Fruit fly (Drosophila melanogaster) whole organism, embryonic: ENCODE results near the gene Taf10.

Experiments used
- Asciz ChIP-seq: fragments of 200-800 bp; sonication (Bioruptor generic); optimal IDR thresholded peaks from 2 replicates; lab custom pipeline; 2017; ENCODE audit warnings: missing biosample characterization, mild to moderate bottlenecking, missing genetic modification characterization, missing genetic modification reagents
- CG11093 ChIP-seq: fragments of 200-800 bp; sonication (Bioruptor generic); IDR thresholded peaks from 3 replicates; pipeline ENCODE4 v1.3.6; 2022; ENCODE audit warnings: missing biosample characterization, missing genetic modification characterization
- CG11696 ChIP-seq: fragments of 200-800 bp; sonication (Bioruptor generic); IDR thresholded peaks from 2 replicates; pipeline ENCODE4 v1.3.6; 2022; ENCODE audit warnings: missing biosample characterization, missing genetic modification characterization
- CG12071 ChIP-seq: fragments of 200-800 bp; sonication (Bioruptor generic); optimal IDR thresholded peaks from 3 replicates; lab custom pipeline; 2018; ENCODE audit warnings: missing biosample characterization, mild to moderate bottlenecking, missing genetic modification characterization
- CG12744 ChIP-seq: fragments of 200-800 bp; sonication (Bioruptor generic); optimal IDR thresholded peaks from 2 replicates; lab custom pipeline; 2016; ENCODE audit warnings: missing biosample characterization, missing genetic modification characterization
- CG14965 ChIP-seq: fragments of 200-800 bp; sonication (Bioruptor generic); optimal IDR thresholded peaks from 2 replicates; lab custom pipeline; 2016; ENCODE audit warnings: missing biosample characterization, missing genetic modification characterization, borderline replicate concordance
- CG16815 ChIP-seq: fragments of 200-800 bp; sonication (Bioruptor generic); optimal IDR thresholded peaks from 3 replicates; lab custom pipeline; 2017; ENCODE audit warnings: missing biosample characterization, mild to moderate bottlenecking, missing genetic modification characterization
- CG17568 ChIP-seq: fragments of 200-800 bp; sonication (Bioruptor generic); optimal IDR thresholded peaks from 2 replicates; lab custom pipeline; 2018; ENCODE audit warnings: missing biosample characterization, mild to moderate bottlenecking, missing genetic modification characterization, moderate library complexity
- CG18599 ChIP-seq: fragments of 200-800 bp; sonication (Bioruptor generic); optimal IDR thresholded peaks from 3 replicates; lab custom pipeline; 2017; ENCODE audit warnings: missing biosample characterization, missing genetic modification characterization, mild to moderate bottlenecking, moderate library complexity, missing genetic modification reagents
- CG2712 ChIP-seq: fragments of 200-800 bp; optimal IDR thresholded peaks from 3 replicates; lab custom pipeline; 2019; ENCODE audit warnings: missing biosample characterization, mild to moderate bottlenecking, missing genetic modification characterization, moderate library complexity
- CG4360 ChIP-seq: fragments of 200-800 bp; sonication (Bioruptor generic); IDR thresholded peaks from 2 replicates; pipeline ENCODE4 v1.3.6; 2022; ENCODE audit warnings: missing biosample characterization, missing genetic modification characterization
- CG6813 ChIP-seq: fragments of 200-800 bp; sonication (Bioruptor generic); optimal IDR thresholded peaks from 2 replicates; lab custom pipeline; 2017; ENCODE audit warnings: missing biosample characterization, missing genetic modification characterization, mild to moderate bottlenecking, moderate library complexity, missing genetic modification reagents
- CG8765 ChIP-seq: fragments of 200-800 bp; sonication (Bioruptor generic); IDR thresholded peaks from 2 replicates; pipeline ENCODE4 v1.3.6; 2022; ENCODE audit warnings: missing biosample characterization, missing genetic modification characterization
- Chrac-16 ChIP-seq: fragments of 200-800 bp; sonication (Bioruptor generic); optimal IDR thresholded peaks from 3 replicates; lab custom pipeline; 2016; ENCODE audit warnings: missing biosample characterization, missing genetic modification characterization
- CoRest ChIP-seq: fragments of 200-800 bp; sonication (Bioruptor generic); optimal IDR thresholded peaks from 3 replicates; lab custom pipeline; 2018; ENCODE audit warnings: missing biosample characterization, mild to moderate bottlenecking, missing genetic modification characterization, moderate library complexity
- D19A ChIP-seq: fragments of 200-800 bp; optimal IDR thresholded peaks from 3 replicates; lab custom pipeline; 2019; ENCODE audit warnings: missing biosample characterization, mild to moderate bottlenecking, missing genetic modification characterization, moderate library complexity
- Dfd ChIP-seq, 2 experiments: fragments of >200 bp; optimal IDR thresholded peaks; 2 replicates each; lab custom pipeline; 2017; ENCODE audit warnings: missing biosample characterization in 2 of 2, missing genetic modification characterization in 2 of 2
- Ets97D ChIP-seq: fragments of 200-800 bp; sonication (Bioruptor generic); optimal IDR thresholded peaks from 3 replicates; lab custom pipeline; 2016; ENCODE audit warnings: missing biosample characterization, missing genetic modification characterization
- Fer2 ChIP-seq: fragments of 200-800 bp; sonication (Bioruptor generic); optimal IDR thresholded peaks from 2 replicates; lab custom pipeline; 2018; ENCODE audit warnings: missing biosample characterization, mild to moderate bottlenecking, missing genetic modification characterization, moderate library complexity
- HHEX ChIP-seq: fragments of 200-800 bp; sonication (Bioruptor generic); optimal IDR thresholded peaks from 3 replicates; lab custom pipeline; 2017; ENCODE audit warnings: missing biosample characterization, mild to moderate bottlenecking, missing genetic modification characterization, missing genetic modification reagents
- Kr ChIP-seq: fragments of 200-800 bp; sonication (Bioruptor generic); optimal IDR thresholded peaks from 2 replicates; lab custom pipeline; 2017; ENCODE audit warnings: missing biosample characterization, mild to moderate bottlenecking, missing genetic modification characterization
- Neu2 ChIP-seq: fragments of 200-800 bp; sonication (Bioruptor generic); optimal IDR thresholded peaks from 3 replicates; lab custom pipeline; 2016; ENCODE audit warnings: missing biosample characterization, missing genetic modification characterization, borderline replicate concordance
- NfI ChIP-seq: fragments of 200-800 bp; sonication (Bioruptor generic); optimal IDR thresholded peaks from 3 replicates; lab custom pipeline; 2018; ENCODE audit warnings: missing biosample characterization, mild to moderate bottlenecking, missing genetic modification characterization, moderate library complexity
- Opbp ChIP-seq: fragments of 200-800 bp; sonication (Bioruptor generic); IDR thresholded peaks from 3 replicates; pipeline ENCODE4 v1.3.6; 2022; ENCODE audit warnings: missing biosample characterization, missing genetic modification characterization; ENCODE audit not compliant: partially characterized antibody
- Ssrp ChIP-seq: fragments of 200-800 bp; sonication (Bioruptor generic); optimal IDR thresholded peaks from 2 replicates; lab custom pipeline; 2018; ENCODE audit warnings: missing biosample characterization, mild to moderate bottlenecking, missing genetic modification characterization, moderate library complexity
- TFAM ChIP-seq: fragments of 200-800 bp; sonication (Bioruptor generic); optimal IDR thresholded peaks from 2 replicates; lab custom pipeline; 2017; ENCODE audit warnings: missing biosample characterization, missing genetic modification characterization, inconsistent platforms
- Usf ChIP-seq: fragments of 200-800 bp; sonication (Bioruptor generic); optimal IDR thresholded peaks from 2 replicates; lab custom pipeline; 2017; ENCODE audit warnings: missing genotype, missing biosample characterization, missing genetic modification characterization
- ap ChIP-seq: fragments of 200-800 bp; sonication (Bioruptor generic); IDR thresholded peaks from 2 replicates; pipeline ENCODE4 v1.3.6; 2022; ENCODE audit warnings: missing biosample characterization, missing genetic modification characterization
- cato ChIP-seq: fragments of 200-800 bp; sonication (Bioruptor generic); optimal IDR thresholded peaks from 2 replicates; lab custom pipeline; 2016; ENCODE audit warnings: missing biosample characterization, missing genetic modification characterization, borderline replicate concordance
- chm ChIP-seq: fragments of 200-800 bp; sonication (Bioruptor generic); IDR thresholded peaks from 2 replicates; pipeline ENCODE4 v1.3.6; 2022; ENCODE audit warnings: missing biosample characterization, missing genetic modification characterization
- dpn ChIP-seq, 2 experiments: fragments of 200-800 bp; sonication (Bioruptor generic); optimal IDR thresholded peaks; 3 replicates each; lab custom pipeline; 2016; ENCODE audit warnings: missing biosample characterization in 2 of 2, missing genetic modification characterization in 2 of 2
- eve ChIP-seq, 2 experiments: fragments of >200 bp; optimal IDR thresholded peaks; 2 replicates each; lab custom pipeline; 2017; ENCODE audit warnings: missing biosample characterization in 2 of 2, missing genetic modification characterization in 2 of 2
- eyg ChIP-seq: fragments of 200-800 bp; sonication (Bioruptor generic); optimal IDR thresholded peaks from 3 replicates; lab custom pipeline; 2016; ENCODE audit warnings: missing biosample characterization, missing genetic modification characterization
- fd3F ChIP-seq: fragments of 200-800 bp; sonication (Bioruptor generic); optimal IDR thresholded peaks from 2 replicates; lab custom pipeline; 2018; ENCODE audit warnings: missing biosample characterization, mild to moderate bottlenecking, missing genetic modification characterization, moderate library complexity
- grn ChIP-seq: fragments of 200-800 bp; sonication (Bioruptor generic); optimal IDR thresholded peaks from 3 replicates; lab custom pipeline; 2017; ENCODE audit warnings: missing biosample characterization, missing genetic modification characterization
- odd ChIP-seq: fragments of 200-800 bp; sonication (Bioruptor generic); optimal IDR thresholded peaks from 2 replicates; lab custom pipeline; 2017; ENCODE audit warnings: missing biosample characterization, mild to moderate bottlenecking, missing genetic modification characterization
- pan ChIP-seq, 4 experiments: fragments of >200 bp in 3 of 4; fragments of 200-800 bp in 1 of 4; sonication (Bioruptor generic) in 1 of 4; optimal IDR thresholded peaks in 3 of 4; IDR thresholded peaks in 1 of 4; 2 replicates each; pipeline versions ENCODE4 v1.3.6 to Lab custom; 2017 to 2022; ENCODE audit warnings: missing biosample characterization in 2 of 4, missing genetic modification characterization in 2 of 4, mixed read lengths in 1 of 4
- pb ChIP-seq: fragments of 200-800 bp; sonication (Bioruptor generic); optimal IDR thresholded peaks from 3 replicates; lab custom pipeline; 2016; ENCODE audit warnings: missing biosample characterization, missing genetic modification characterization
- phol ChIP-seq: fragments of 200-800 bp; sonication (Bioruptor generic); optimal IDR thresholded peaks from 3 replicates; lab custom pipeline; 2018; ENCODE audit warnings: missing biosample characterization, mild to moderate bottlenecking, missing genetic modification characterization, moderate library complexity
- psq ChIP-seq: fragments of 200-800 bp; sonication (Bioruptor generic); optimal IDR thresholded peaks from 2 replicates; lab custom pipeline; 2017; ENCODE audit warnings: missing biosample characterization, missing genetic modification characterization
- sd ChIP-seq: fragments of 200-800 bp; sonication (Bioruptor generic); optimal IDR thresholded peaks from 3 replicates; lab custom pipeline; 2018; ENCODE audit warnings: missing biosample characterization, mild to moderate bottlenecking, missing genetic modification characterization, moderate library complexity
- shn ChIP-seq: fragments of 200-800 bp; sonication (Bioruptor generic); optimal IDR thresholded peaks from 3 replicates; lab custom pipeline; 2016; ENCODE audit warnings: missing biosample characterization, missing genetic modification characterization
- sob ChIP-seq: fragments of 200-800 bp; sonication (Bioruptor generic); IDR thresholded peaks from 2 replicates; pipeline ENCODE4 v1.3.6; 2022; ENCODE audit warnings: missing biosample characterization, missing genetic modification characterization
- tgo ChIP-seq: fragments of 200-800 bp; sonication (Bioruptor generic); IDR thresholded peaks from 3 replicates; pipeline ENCODE4 v1.3.6; 2022; ENCODE audit warnings: missing biosample characterization, missing genetic modification characterization
- tio ChIP-seq: fragments of 200-800 bp; sonication (Bioruptor generic); optimal IDR thresholded peaks from 2 replicates; lab custom pipeline; 2017; ENCODE audit warnings: missing biosample characterization, missing genetic modification characterization, inconsistent platforms
- unc-4 ChIP-seq: fragments of 200-800 bp; sonication (Bioruptor generic); IDR thresholded peaks from 2 replicates; pipeline ENCODE4 v1.3.6; 2022; ENCODE audit warnings: missing biosample characterization, missing genetic modification characterization; ENCODE audit not compliant: partially characterized antibody
- wor ChIP-seq: fragments of 200-800 bp; sonication (Bioruptor generic); IDR thresholded peaks from 2 replicates; pipeline ENCODE4 v1.3.6; 2022; ENCODE audit warnings: missing biosample characterization, missing genetic modification characterization
- zf30C ChIP-seq: fragments of 200-800 bp; sonication (Bioruptor generic); optimal IDR thresholded peaks from 3 replicates; lab custom pipeline; 2018; ENCODE audit warnings: missing biosample characterization, mild to moderate bottlenecking, missing genetic modification characterization
- zfh2 ChIP-seq: fragments of 200-800 bp; sonication (Bioruptor generic); optimal IDR thresholded peaks from 2 replicates; lab custom pipeline; 2016; ENCODE audit warnings: missing biosample characterization, missing genetic modification characterization

Gene Taf10

dm6 chr2L:2751904-2752459 lies 15.7 kb upstream of the Taf10 start, which contains the start of gene Bacc:
Gene Bacc, plus strand, starts transcription at chr2L:2752445.
- TF ChIP-seq CG17568 (GFP tag; lab: Kevin White, UChicago) (peak; percentile 83), sob (GFP tag; lab: Robert Waterston, UW) (no peak), TFAM (peak; percentile 38), CG8765 (no peak), zf30C (no peak), Kr (no peak), sd (peak; percentile 28), unc-4 (no peak), NfI (peak; percentile 83), dpn (GFP tag; optimal IDR thresholded peaks at IDR 0.05; lab: Kevin White, UChicago) (peak; percentile 87 to 91), fd3F (GFP tag; lab: Kevin White, UChicago) (peak; percentile 82), Opbp (GFP tag; lab: Robert Waterston, UW) (no peak), zfh2 (GFP tag; lab: Kevin White, UChicago) (peak; percentile 90), shn (peak; percentile 88), odd (GFP tag; lab: Kevin White, UChicago) (peak; percentile 82), CG12744 (GFP tag; lab: Kevin White, UChicago) (peak; percentile 65), CG11093 (GFP tag; lab: Robert Waterston, UW) (peak; percentile 75), Dfd (GFP tag; optimal IDR thresholded peaks at IDR 0.05; lab: Kevin White, UChicago) (peak in 1 of 2 experiments; percentile 61), CG18599 (GFP tag; lab: Kevin White, UChicago) (peak; percentile 95), tgo (GFP tag; lab: Robert Waterston, UW) (no peak), CG12071 (GFP tag; lab: Kevin White, UChicago) (peak; percentile 66), pan (optimal IDR thresholded peaks at IDR 0.05; lab: Kevin White, UChicago) (no peak), pan (GFP tag; optimal IDR thresholded peaks at IDR 0.05 in 1 of 2, IDR thresholded peaks at IDR 0.05 in 1 of 2) (no peak), chm (GFP tag; lab: Robert Waterston, UW) (no peak), Ets97D (GFP tag; lab: Kevin White, UChicago) (no peak), Neu2 (GFP tag; lab: Kevin White, UChicago) (no peak), CG2712 (peak; percentile 88), phol (peak; percentile 89), pb (GFP tag; lab: Kevin White, UChicago) (peak; percentile 70), ap (GFP tag; lab: Robert Waterston, UW) (no peak), CG4360 (GFP tag; lab: Robert Waterston, UW) (no peak), Ssrp (tag; lab: Kevin White, UChicago) (peak; percentile 81), tio (peak; percentile 93), Chrac-16 (GFP tag; lab: Kevin White, UChicago) (peak; percentile 75), grn (GFP tag; lab: Kevin White, UChicago) (no peak), CoRest (peak; percentile 92), D19A (tag; lab: Kevin White, UChicago) (peak; percentile 84), CG16815 (GFP tag; lab: Kevin White, UChicago) (peak; percentile 84), eve (GFP tag; optimal IDR thresholded peaks at IDR 0.05; lab: Kevin White, UChicago) (no peak), wor (GFP tag; lab: Robert Waterston, UW) (no peak), Fer2 (peak; percentile 70), Usf (peak; percentile 90), CG6813 (GFP tag; lab: Kevin White, UChicago) (peak; percentile 79), eyg (peak; percentile 82), cato (GFP tag; lab: Kevin White, UChicago) (peak; percentile 61), Asciz (GFP tag; lab: Kevin White, UChicago) (peak; percentile 83), CG11696 (GFP tag; lab: Robert Waterston, UW) (no peak), CG14965 (peak; percentile 36), psq (peak; percentile 15), HHEX (GFP tag; lab: Kevin White, UChicago) (peak; percentile 92)
